Worm (Caenorhabditis elegans): ENCODE data around the gene acly-2.
"Not testable (repeated sequence)": the region's sequence is repeated elsewhere in the genome, so short reads cannot be mapped to it uniquely, and the experiment has no call there.

Gene acly-2

ce11 chrV:13130439-13130840 lies 14.2 kb downstream of the acly-2 start (continued):
- TF ChIP-seq lin-13 (tag; optimal IDR thresholded peaks at IDR 0.05) (no peak), blmp-1 (tag; optimal IDR thresholded peaks at IDR 0.05) (no peak), unc-39 (tag; optimal IDR thresholded peaks at IDR 0.05) (no peak), nhr-2 (tag; optimal IDR thresholded peaks at IDR 0.05) (no peak), nhr-76 (tag; optimal IDR thresholded peaks at IDR 0.05) (no peak), ceh-39 (tag; optimal IDR thresholded peaks at IDR 0.05) (no peak), tbx-8 (GFP tag; optimal IDR thresholded peaks at IDR 0.05) (no peak), hlh-1 (tag; optimal IDR thresholded peaks at IDR 0.05) (peak; percentile 80)

DNA sequence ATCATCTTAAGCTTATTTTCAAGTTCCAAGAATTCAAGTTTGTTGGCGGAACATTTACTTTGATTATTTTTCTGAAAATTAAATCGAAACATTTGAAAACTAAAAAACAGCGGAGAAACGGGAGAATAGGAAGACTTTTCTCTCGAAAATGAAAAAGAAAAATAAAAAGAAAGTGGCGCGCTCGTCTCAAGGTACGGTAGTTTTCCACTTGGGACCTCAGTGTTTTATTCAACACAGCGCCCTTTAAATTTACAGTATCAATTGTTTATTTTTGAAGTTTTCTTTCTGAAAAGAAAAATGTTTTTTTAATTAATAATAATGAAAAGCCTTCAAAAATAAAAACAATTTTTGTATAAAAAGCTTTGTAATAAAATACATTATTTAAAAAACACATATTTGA lies 15.2 kb downstream of the acly-2 start:
- no peak for TF ChIP-seq lin-32 (GFP tag; optimal IDR thresholded peaks at IDR 0.05)
- no peak for TF ChIP-seq sem-2 (GFP tag; optimal IDR thresholded peaks at IDR 0.05)

- TF ChIP-seq cnd-1 (tag; optimal IDR thresholded peaks at IDR 0.05) (no peak), unc-120 (tag; optimal IDR thresholded peaks at IDR 0.05; ENCODE audit: poor library complexity, severe bottlenecking) (no peak), mab-5 (tag; optimal IDR thresholded peaks at IDR 0.05) (no peak), nhr-12 (tag; optimal IDR thresholded peaks at IDR 0.05) (no peak), snpc-4 (tag; optimal IDR thresholded peaks at IDR 0.05) (no peak), ham-2 (GFP tag; optimal IDR thresholded peaks at IDR 0.05) (no peak), nhr-28 (tag; optimal IDR thresholded peaks at IDR 0.05) (no peak), nhr-2 (tag; optimal IDR thresholded peaks at IDR 0.05) (no peak), ces-1 (GFP tag; optimal IDR thresholded peaks at IDR 0.05) (no peak), mep-1 (tag; optimal IDR thresholded peaks at IDR 0.05) (no peak), tbx-8 (GFP tag; optimal IDR thresholded peaks at IDR 0.05) (no peak), M03D4.4 (tag; optimal IDR thresholded peaks at IDR 0.05) (no peak), lin-32 (GFP tag; optimal IDR thresholded peaks at IDR 0.05) (no peak), elt-3 (tag; optimal IDR thresholded peaks at IDR 0.05) (no peak), ceh-43 (GFP tag; optimal IDR thresholded peaks at IDR 0.05) (no peak)
Measured at ce11 chrV:13133380-13133779, 17.1 kb downstream of the acly-2 start, which contains the start of gene B0365.9. Gene B0365.9, minus strand, starts transcription at chrV:13133565.

- TF ChIP-seq hlh-1, lsy-2, elt-3 (tag; optimal IDR thresholded peaks at IDR 0.05): not testable (repeated sequence)
Measured at ce11 chrV:13134786-13135185, 18.5 kb downstream of the acly-2 start, which contains the start of gene clec-225. Gene clec-225, minus strand, starts transcription at chrV:13134886.

- TF ChIP-seq lsy-2 (tag; optimal IDR thresholded peaks at IDR 0.05) (no peak), tbx-8 (GFP tag; optimal IDR thresholded peaks at IDR 0.05) (no peak), M03D4.4 (tag; optimal IDR thresholded peaks at IDR 0.05) (no peak), hlh-1 (tag; optimal IDR thresholded peaks at IDR 0.05) (no peak), cnd-1 (tag; optimal IDR thresholded peaks at IDR 0.05) (no peak), blmp-1 (tag; optimal IDR thresholded peaks at IDR 0.05) (no peak), zip-8 (tag; optimal IDR thresholded peaks at IDR 0.05) (no peak), ceh-83 (GFP tag; optimal IDR thresholded peaks at IDR 0.05) (no peak), elt-3 (tag; optimal IDR thresholded peaks at IDR 0.05) (no peak), ceh-43 (GFP tag; optimal IDR thresholded peaks at IDR 0.05) (no peak), sem-2 (GFP tag; optimal IDR thresholded peaks at IDR 0.05) (no peak), lin-32 (GFP tag; optimal IDR thresholded peaks at IDR 0.05) (no peak), flh-1 (GFP tag; optimal IDR thresholded peaks at IDR 0.05) (no peak), mep-1 (tag; optimal IDR thresholded peaks at IDR 0.05) (no peak), nhr-28 (tag; optimal IDR thresholded peaks at IDR 0.05) (no peak), snpc-4 (tag; optimal IDR thresholded peaks at IDR 0.05) (no peak), ham-2 (GFP tag; optimal IDR thresholded peaks at IDR 0.05) (no peak), ztf-11 (tag; optimal IDR thresholded peaks at IDR 0.05) (no peak)
Measured at ce11 chrV:13137955-13138354, 21.7 kb downstream of the acly-2 start, which contains the start of gene clec-41. Gene clec-41, minus strand, starts transcription at chrV:13138101.

- TF ChIP-seq lin-13 (tag; optimal IDR thresholded peaks at IDR 0.05) (no peak), flh-1 (GFP tag; optimal IDR thresholded peaks at IDR 0.05) (no peak), ztf-11 (tag; optimal IDR thresholded peaks at IDR 0.05) (no peak), drap-1 (GFP tag; optimal IDR thresholded peaks at IDR 0.05) (no peak), nhr-12 (tag; optimal IDR thresholded peaks at IDR 0.05) (no peak), mep-1 (tag; optimal IDR thresholded peaks at IDR 0.05) (no peak), unc-120 (tag; optimal IDR thresholded peaks at IDR 0.05; ENCODE audit: poor library complexity, severe bottlenecking) (no peak), ceh-83 (GFP tag; optimal IDR thresholded peaks at IDR 0.05) (no peak), lin-32 (GFP tag; optimal IDR thresholded peaks at IDR 0.05) (no peak)
Measured at ce11 chrV:13138681-13139080, 22.4 kb downstream of the acly-2 start, which contains the start of gene dhc-3. Gene dhc-3, plus strand, starts transcription at chrV:13138981.

Data from whole organism, mixed stage, embryonic.